Worm (Caenorhabditis elegans): ENCODE measurements around the gene srh-125.

ce11 chrV:7525695-7526094 lies 49.0 kb upstream of the srh-125 start, which contains the start of gene C54F6.18:
- no peak for TF ChIP-seq aly-2 (tag; optimal IDR thresholded peaks at IDR 0.05)
- no peak for TF ChIP-seq fkh-10 (GFP tag; optimal IDR thresholded peaks at IDR 0.05)
- no peak for TF ChIP-seq elt-2 (tag; optimal IDR thresholded peaks at IDR 0.05)
- TF ChIP-seq lsy-2 (tag; optimal IDR thresholded peaks at IDR 0.05), result no peak
- no peak for TF ChIP-seq efl-1 (optimal IDR thresholded peaks at IDR 0.05)
- TF ChIP-seq efl-1 (GFP tag; optimal IDR thresholded peaks at IDR 0.05 in 1 of 2), result no peak

Data from whole organism, L1 larva.